Fruit fly (Drosophila melanogaster): ENCODE data around the gene psd.
A peak's percentile ranks its signal among the peaks of the same experiment; 100 is the strongest.

Gene psd

DNA sequence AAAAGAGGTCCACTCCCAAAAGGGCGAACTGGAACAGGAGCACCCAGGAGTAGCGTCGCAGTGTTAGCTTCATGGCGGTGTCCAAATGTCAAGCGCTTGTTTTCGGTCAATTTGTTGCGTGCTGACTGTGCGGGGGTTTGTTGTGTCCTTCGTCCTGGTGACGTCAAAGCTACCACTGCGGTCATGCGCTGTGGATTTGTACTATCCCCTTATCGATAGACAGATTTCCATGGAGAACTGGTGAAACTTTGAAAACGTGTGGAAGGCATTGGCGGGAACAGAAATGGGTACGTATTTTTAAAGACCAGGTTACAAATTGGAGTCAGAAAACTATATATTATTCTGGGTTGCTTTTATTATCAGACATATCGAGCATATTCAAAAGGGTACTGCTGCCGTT, 8.6 kb downstream of the psd start, which contains the start of gene CG13999:
TSS of gene CG13999 (minus strand) at position 314 of the 400 bp plus-strand sequence.
- TF ChIP-seq br (GFP tag; optimal IDR thresholded peaks at IDR 0.05): no peak
- no peak for TF ChIP-seq Myc (optimal IDR thresholded peaks at IDR 0.05)
- no peak for TF ChIP-seq CG9705 (GFP tag; optimal IDR thresholded peaks at IDR 0.05)
- TF ChIP-seq Mio (GFP tag; optimal IDR thresholded peaks at IDR 0.05): no peak
- no peak for TF ChIP-seq brk (GFP tag; optimal IDR thresholded peaks at IDR 0.05)
- TF ChIP-seq OdsH (GFP tag; optimal IDR thresholded peaks at IDR 0.05): no peak
- no peak for TF ChIP-seq CrebA (GFP tag; optimal IDR thresholded peaks at IDR 0.05; ENCODE audit: borderline replicate concordance)
- no peak for TF ChIP-seq Dif (GFP tag; optimal IDR thresholded peaks at IDR 0.05; ENCODE audit: partially characterized antibody)

- peak; percentile 70 for TF ChIP-seq ey (GFP tag; optimal IDR thresholded peaks at IDR 0.05)
- TF ChIP-seq OdsH (GFP tag; optimal IDR thresholded peaks at IDR 0.05): peak; percentile 32
- TF ChIP-seq sv (GFP tag; optimal IDR thresholded peaks at IDR 0.05): no peak
- TF ChIP-seq psq (GFP tag; optimal IDR thresholded peaks at IDR 0.05): peak; percentile 54
- peak; percentile 49 for TF ChIP-seq Jra (GFP tag; optimal IDR thresholded peaks at IDR 0.05)
- TF ChIP-seq GATAd (GFP tag; optimal IDR thresholded peaks at IDR 0.05): peak; percentile 35
- peak; percentile 38 for TF ChIP-seq Hr83 (GFP tag; optimal IDR thresholded peaks at IDR 0.05; ENCODE audit: poor library complexity, severe bottlenecking)
- TF ChIP-seq Dif (GFP tag; optimal IDR thresholded peaks at IDR 0.05; ENCODE audit: partially characterized antibody): no peak
- TF ChIP-seq HLH106 (tag; optimal IDR thresholded peaks at IDR 0.05): peak; percentile 71
- TF ChIP-seq woc (GFP tag; optimal IDR thresholded peaks at IDR 0.05): peak; percentile 92
- peak; percentile 76 for TF ChIP-seq dsf (GFP tag; optimal IDR thresholded peaks at IDR 0.05; ENCODE audit: borderline replicate concordance)
- TF ChIP-seq CG9705 (GFP tag; optimal IDR thresholded peaks at IDR 0.05): peak; percentile 35
- peak; percentile 77 for TF ChIP-seq h (GFP tag; optimal IDR thresholded peaks at IDR 0.05)
- no peak for TF ChIP-seq brk (GFP tag; optimal IDR thresholded peaks at IDR 0.05)
Observed at dm6 chr2L:5948775-5949526, 15.8 kb downstream of the psd start, which contains the start of gene CG9044. Gene CG9044 (plus strand): TSS chr2L:5949450.

dm6 chr2L:5947504-5947903, 17.2 kb downstream of the psd start:
- no peak for TF ChIP-seq CrebA (GFP tag; optimal IDR thresholded peaks at IDR 0.05; ENCODE audit: borderline replicate concordance)
- no peak for TF ChIP-seq OdsH (GFP tag; optimal IDR thresholded peaks at IDR 0.05)
- no peak for TF ChIP-seq Hnf4 (GFP tag; optimal IDR thresholded peaks at IDR 0.05)
- TF ChIP-seq CG9705 (GFP tag; optimal IDR thresholded peaks at IDR 0.05): no peak
- no peak for TF ChIP-seq sv (GFP tag; optimal IDR thresholded peaks at IDR 0.05)

- TF ChIP-seq h (GFP tag; optimal IDR thresholded peaks at IDR 0.05) (no peak), dsf (GFP tag; optimal IDR thresholded peaks at IDR 0.05; ENCODE audit: borderline replicate concordance) (no peak), rgr (GFP tag; optimal IDR thresholded peaks at IDR 0.05) (no peak), usp (GFP tag; optimal IDR thresholded peaks at IDR 0.05) (no peak), woc (GFP tag; optimal IDR thresholded peaks at IDR 0.05) (no peak), Mio (GFP tag; optimal IDR thresholded peaks at IDR 0.05) (no peak), ey (GFP tag; optimal IDR thresholded peaks at IDR 0.05) (no peak), Vsx2 (GFP tag; optimal IDR thresholded peaks at IDR 0.05; ENCODE audit: partially characterized antibody) (no peak), br (GFP tag; optimal IDR thresholded peaks at IDR 0.05) (no peak), Dif (GFP tag; optimal IDR thresholded peaks at IDR 0.05; ENCODE audit: partially characterized antibody) (no peak), HLH106 (tag; optimal IDR thresholded peaks at IDR 0.05) (no peak), Myc (optimal IDR thresholded peaks at IDR 0.05) (no peak)
Observed at dm6 chr2L:5946728-5947127, 18.0 kb downstream of the psd start.

DNA sequence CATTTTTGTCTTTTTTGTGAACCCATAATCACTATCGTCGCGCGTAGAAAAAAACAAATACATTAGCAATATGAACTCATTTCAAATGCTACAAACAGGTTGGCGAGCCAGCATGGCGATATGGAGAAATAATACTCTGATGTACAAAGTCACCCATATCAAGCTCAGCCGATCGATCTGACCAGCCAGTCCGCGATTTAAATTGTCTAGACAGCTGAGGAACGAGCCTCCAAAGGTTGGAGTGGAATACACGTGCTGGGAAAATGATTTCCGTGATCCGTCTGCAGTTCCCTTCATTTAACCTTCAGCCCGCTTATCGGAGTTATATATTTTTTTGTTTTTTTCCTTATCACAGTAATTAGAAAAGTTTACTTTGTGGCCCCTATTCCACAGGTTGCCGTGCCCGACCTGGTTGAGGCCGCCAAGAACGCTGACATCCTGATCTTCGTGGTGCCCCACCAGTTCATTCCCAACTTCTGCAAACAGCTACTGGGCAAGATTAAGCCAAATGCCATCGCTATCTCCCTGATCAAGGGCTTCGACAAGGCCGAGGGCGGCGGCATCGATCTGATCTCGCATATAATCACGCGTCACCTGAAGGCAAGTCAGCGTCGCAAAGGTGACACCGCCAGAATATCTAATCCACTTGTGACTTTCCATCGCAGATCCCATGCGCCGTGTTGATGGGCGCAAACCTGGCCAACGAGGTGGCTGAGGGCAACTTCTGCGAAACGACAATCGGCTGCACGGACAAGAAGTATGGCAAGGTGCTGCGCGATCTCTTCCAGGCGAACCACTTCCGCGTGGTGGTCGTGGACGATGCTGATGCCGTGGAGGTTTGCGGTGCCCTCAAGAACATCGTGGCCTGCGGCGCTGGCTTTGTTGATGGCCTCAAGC, 18.9 kb downstream of the psd start:
- TF ChIP-seq sv (GFP tag; optimal IDR thresholded peaks at IDR 0.05): no peak
- no peak for TF ChIP-seq jim (GFP tag; optimal IDR thresholded peaks at IDR 0.05)
- TF ChIP-seq Hr83 (GFP tag; optimal IDR thresholded peaks at IDR 0.05; ENCODE audit: poor library complexity, severe bottlenecking): no peak
